Worm (Caenorhabditis elegans) whole organism, young adult: Measurements from ENCODE around the gene C13F10.8.

ENCODE experiments used
- B0336.3 ChIP-seq: fragments of 200-800 bp; sonication (Bioruptor generic); IDR thresholded peaks from 2 replicates; pipeline ENCODE4 v1.3.6; 2022; ENCODE audit warnings: missing genetic modification characterization, missing compliant biosample characterization
- C17E4.6 ChIP-seq: fragments of 200-800 bp; sonication (Bioruptor generic); IDR thresholded peaks from 2 replicates; pipeline ENCODE4 v1.3.6; 2022; ENCODE audit warnings: missing genetic modification reagents, missing genetic modification characterization, missing compliant biosample characterization
- D2030.7 ChIP-seq: fragments of 200-800 bp; sonication (Bioruptor generic); IDR thresholded peaks from 2 replicates; pipeline ENCODE4 v1.3.6; 2022; ENCODE audit warnings: missing genetic modification reagents, missing genetic modification characterization, missing compliant biosample characterization
- F23B12.7 ChIP-seq: sonication (generic microtip); optimal IDR thresholded peaks from 2 replicates; lab custom pipeline; 2017; ENCODE audit warnings: missing genetic modification characterization, mild to moderate bottlenecking, missing compliant biosample characterization, antibody characterized with exemption, moderate library complexity; ENCODE audit not compliant: insufficient read depth
- F49E8.2 ChIP-seq: sonication (generic microtip); optimal IDR thresholded peaks from 3 replicates; lab custom pipeline; 2017; ENCODE audit warnings: missing genetic modification characterization, mild to moderate bottlenecking, missing compliant biosample characterization, antibody characterized with exemption, moderate library complexity; ENCODE audit not compliant: insufficient read depth
- F52B5.7 ChIP-seq: sonication (generic microtip); optimal IDR thresholded peaks from 2 replicates; lab custom pipeline; 2016; ENCODE audit warnings: mild to moderate bottlenecking, missing genetic modification characterization, missing compliant biosample characterization
- F57C9.4 ChIP-seq: sonication (generic microtip); optimal IDR thresholded peaks from 2 replicates; lab custom pipeline; 2017; ENCODE audit warnings: mild to moderate bottlenecking, missing genetic modification characterization, missing compliant biosample characterization
- K12H6.12 ChIP-seq: fragments of 200-800 bp; sonication (Bioruptor generic); optimal IDR thresholded peaks from 2 replicates; lab custom pipeline; 2018; ENCODE audit warnings: mild to moderate bottlenecking, missing genetic modification characterization, missing compliant biosample characterization
- Y53F4B.3 ChIP-seq: fragments of 200-800 bp; sonication (Bioruptor generic); IDR thresholded peaks from 2 replicates; pipeline ENCODE4 v1.3.6; 2022; ENCODE audit warnings: missing genetic modification reagents, missing genetic modification characterization, missing compliant biosample characterization
- Y53G8AR.9 ChIP-seq: fragments of 200-800 bp; sonication (Bioruptor generic); conservative IDR thresholded peaks from 2 replicates; pipeline ENCODE4 v1.3.6; 2022; ENCODE audit warnings: missing genetic modification reagents, missing genetic modification characterization, missing compliant biosample characterization
- aptf-3 ChIP-seq: fragments of 200-800 bp; sonication (Bioruptor generic); IDR thresholded peaks from 2 replicates; pipeline ENCODE4 v1.3.6; 2022; ENCODE audit warnings: missing genetic modification characterization, missing compliant biosample characterization
- attf-3 ChIP-seq: fragments of 200-800 bp; sonication (Bioruptor generic); conservative IDR thresholded peaks from 2 replicates; pipeline ENCODE4 v1.3.6; 2022; ENCODE audit warnings: missing genetic modification reagents, missing genetic modification characterization, missing compliant biosample characterization
- attf-5 ChIP-seq: fragments of 200-800 bp; sonication (Bioruptor generic); optimal IDR thresholded peaks from 2 replicates; lab custom pipeline; 2018; ENCODE audit warnings: mild to moderate bottlenecking, missing genetic modification characterization, missing compliant biosample characterization
- attf-6 ChIP-seq: fragments of 200-800 bp; sonication (Bioruptor generic); IDR thresholded peaks from 2 replicates; pipeline ENCODE4 v1.3.6; 2022; ENCODE audit warnings: missing genetic modification reagents, missing genetic modification characterization, missing compliant biosample characterization
- bed-1 ChIP-seq: fragments of 200-800 bp; sonication (Bioruptor generic); IDR thresholded peaks from 2 replicates; pipeline ENCODE4 v1.3.6; 2022; ENCODE audit warnings: missing genetic modification reagents, missing genetic modification characterization, missing compliant biosample characterization
- ccch-3 ChIP-seq: fragments of 200-800 bp; sonication (Bioruptor generic); optimal IDR thresholded peaks from 2 replicates; lab custom pipeline; 2018; ENCODE audit warnings: mild to moderate bottlenecking, missing genetic modification characterization, missing compliant biosample characterization
- cebp-1 ChIP-seq, 2 experiments: fragments of 200-800 bp in 1 of 2; sonication (Bioruptor generic) in 1 of 2; sonication (generic microtip) in 1 of 2; IDR thresholded peaks in 1 of 2; optimal IDR thresholded peaks in 1 of 2; 2 replicates each; pipeline versions ENCODE4 v1.3.6 to Lab custom; 2017 to 2022; ENCODE audit warnings: missing compliant biosample characterization in 2 of 2, missing genetic modification characterization in 2 of 2, mild to moderate bottlenecking in 1 of 2, missing genetic modification reagents in 1 of 2, moderate library complexity in 1 of 2
- dpl-1 ChIP-seq: fragments of 150-350 bp; optimal IDR thresholded peaks from 2 replicates; lab custom pipeline; 2014; ENCODE audit warnings: missing biosample characterization, missing genetic modification reagents, missing genetic modification characterization
- efl-1 ChIP-seq: fragments of 150-350 bp; optimal IDR thresholded peaks from 2 replicates; lab custom pipeline; 2014; ENCODE audit warnings: missing biosample characterization, missing genetic modification reagents, missing genetic modification characterization
- gei-17 ChIP-seq: fragments of 200-800 bp; sonication (Bioruptor generic); optimal IDR thresholded peaks from 2 replicates; lab custom pipeline; 2018; ENCODE audit warnings: mild to moderate bottlenecking, missing genetic modification characterization, missing compliant biosample characterization
- hmg-20 ChIP-seq: fragments of 200-800 bp; sonication (Bioruptor generic); IDR thresholded peaks from 2 replicates; pipeline ENCODE4 v1.3.6; 2022; ENCODE audit warnings: missing genetic modification reagents, missing genetic modification characterization, missing compliant biosample characterization
- lag-1 ChIP-seq: fragments of 200-800 bp; sonication (Bioruptor generic); IDR thresholded peaks from 2 replicates; pipeline ENCODE4 v1.3.6; 2022; ENCODE audit warnings: missing genetic modification reagents, missing genetic modification characterization, missing compliant biosample characterization
- lin-26 ChIP-seq: fragments of 200-800 bp; sonication (Bioruptor generic); IDR thresholded peaks from 2 replicates; pipeline ENCODE4 v1.3.6; 2022; ENCODE audit warnings: missing genetic modification reagents, missing genetic modification characterization, missing compliant biosample characterization
- lin-35 ChIP-seq, 3 experiments: fragments of 150-350 bp in 2 of 3; sonication (generic microtip) in 1 of 3; optimal IDR thresholded peaks; 2 replicates each; lab custom pipeline; 2014 to 2018; ENCODE audit warnings: missing biosample characterization in 3 of 3, missing genetic modification characterization in 3 of 3, missing genetic modification reagents in 3 of 3
- lin-40 ChIP-seq: sonication (generic microtip); optimal IDR thresholded peaks from 2 replicates; lab custom pipeline; 2016; ENCODE audit warnings: missing genetic modification characterization, mild to moderate bottlenecking, missing compliant biosample characterization, missing genotype, missing genetic modification reagents
- lsl-1 ChIP-seq: fragments of 200-800 bp; sonication (Bioruptor generic); optimal IDR thresholded peaks from 2 replicates; lab custom pipeline; 2018; ENCODE audit warnings: mild to moderate bottlenecking, missing genetic modification characterization, moderate library complexity, missing compliant biosample characterization
- madf-10 ChIP-seq: sonication (generic microtip); optimal IDR thresholded peaks from 2 replicates; lab custom pipeline; 2016; ENCODE audit warnings: mild to moderate bottlenecking, missing genetic modification characterization, missing compliant biosample characterization
- madf-3 ChIP-seq: fragments of 200-800 bp; sonication (Bioruptor generic); IDR thresholded peaks from 2 replicates; pipeline ENCODE4 v1.3.6; 2022; ENCODE audit warnings: missing genetic modification reagents, missing genetic modification characterization, missing compliant biosample characterization
- madf-6 ChIP-seq: fragments of 200-800 bp; sonication (Bioruptor generic); IDR thresholded peaks from 2 replicates; pipeline ENCODE4 v1.3.6; 2022; ENCODE audit warnings: missing genetic modification reagents, missing genetic modification characterization, missing compliant biosample characterization
- nhr-80 ChIP-seq: sonication (generic microtip); optimal IDR thresholded peaks from 2 replicates; lab custom pipeline; 2016; ENCODE audit warnings: missing genetic modification characterization, missing compliant biosample characterization
- rcor-1 ChIP-seq: fragments of 200-800 bp; sonication (Bioruptor generic); IDR thresholded peaks from 2 replicates; pipeline ENCODE4 v1.3.6; 2022; ENCODE audit warnings: missing genetic modification reagents, missing genetic modification characterization, missing compliant biosample characterization
- repo-1 ChIP-seq: sonication (generic microtip); optimal IDR thresholded peaks from 2 replicates; lab custom pipeline; 2017; ENCODE audit warnings: mild to moderate bottlenecking, missing genetic modification characterization, missing compliant biosample characterization
- sea-2 ChIP-seq: fragments of 200-800 bp; sonication (Bioruptor generic); IDR thresholded peaks from 2 replicates; pipeline ENCODE4 v1.3.6; 2022; ENCODE audit warnings: missing genetic modification characterization, missing compliant biosample characterization
- tbx-9 ChIP-seq: sonication (generic microtip); optimal IDR thresholded peaks from 2 replicates; lab custom pipeline; 2016; ENCODE audit warnings: borderline replicate concordance, missing genetic modification characterization, inconsistent platforms, missing compliant biosample characterization
- unc-130 ChIP-seq: sonication (generic microtip); optimal IDR thresholded peaks from 2 replicates; lab custom pipeline; 2016; ENCODE audit warnings: missing genetic modification reagents, missing genetic modification characterization, missing compliant biosample characterization
- unc-62 ChIP-seq: fragments of 150-350 bp; optimal IDR thresholded peaks from 2 replicates; lab custom pipeline; 2014; ENCODE audit warnings: missing biosample characterization, missing genetic modification reagents, missing genetic modification characterization
- zfh-2 ChIP-seq: fragments of 200-800 bp; sonication (Bioruptor generic); conservative IDR thresholded peaks from 2 replicates; pipeline ENCODE4 v1.3.6; 2022; ENCODE audit warnings: missing genetic modification reagents, missing genetic modification characterization, missing compliant biosample characterization
- ztf-18 ChIP-seq: sonication (generic microtip); optimal IDR thresholded peaks from 2 replicates; lab custom pipeline; 2016; ENCODE audit warnings: missing genotype, mild to moderate bottlenecking, missing genetic modification characterization, missing compliant biosample characterization
- ztf-25 ChIP-seq: fragments of 200-800 bp; sonication (Bioruptor generic); IDR thresholded peaks from 2 replicates; pipeline ENCODE4 v1.3.6; 2022; ENCODE audit warnings: missing genetic modification reagents, missing genetic modification characterization, missing compliant biosample characterization
- ztf-26 ChIP-seq: sonication (generic microtip); optimal IDR thresholded peaks from 2 replicates; lab custom pipeline; 2017; ENCODE audit warnings: missing genetic modification characterization, missing compliant biosample characterization
- ztf-3 ChIP-seq: fragments of 200-800 bp; sonication (Bioruptor generic); optimal IDR thresholded peaks from 2 replicates; lab custom pipeline; 2018; ENCODE audit warnings: mild to moderate bottlenecking, missing genetic modification characterization, missing compliant biosample characterization
- ztf-6 ChIP-seq: fragments of 200-800 bp; sonication (Bioruptor generic); IDR thresholded peaks from 2 replicates; pipeline ENCODE4 v1.3.6; 2022; ENCODE audit warnings: missing genetic modification reagents, missing genetic modification characterization, missing compliant biosample characterization

Gene C13F10.8

ce11 chrV:7224353-7224752, 3.5 kb upstream of the C13F10.8 start:
- TF ChIP-seq lin-26 (GFP tag; lab: Robert Waterston, UW) (no peak), dpl-1 (no peak), unc-130 (no peak)

DNA sequence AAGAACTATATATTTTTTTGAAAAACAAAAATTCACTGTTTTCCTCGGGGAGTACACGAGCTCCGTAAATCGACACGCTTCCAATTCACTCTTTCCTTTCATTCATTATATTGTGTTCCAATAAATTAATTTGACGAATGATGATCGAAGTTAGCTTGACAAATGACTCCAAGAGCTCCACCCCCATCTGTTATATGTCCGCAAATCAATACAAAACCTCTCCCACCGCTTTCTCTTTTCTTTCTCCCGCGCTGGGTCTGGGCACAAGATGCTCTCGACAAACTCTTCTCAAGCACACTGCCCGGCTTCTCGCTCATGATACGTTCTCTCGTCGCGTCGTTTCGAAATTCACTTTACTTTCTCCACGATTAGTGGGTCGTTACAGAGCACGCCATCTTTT, 3.1 kb upstream of the C13F10.8 start, which contains the start of gene C13F10.1:
C13F10.1 (plus strand) TSS at position 138 of the 400 bp plus-strand sequence.
- 0 out of 2 replicates have a peak, but pooled peaks have one; percentile 15 for TF ChIP-seq zfh-2 (GFP tag; lab: Robert Waterston, UW)
- TF ChIP-seq rcor-1 (GFP tag; lab: Robert Waterston, UW) = 0 out of 2 replicates have a peak, but pooled peaks have one; percentile 17
- no peak for TF ChIP-seq cebp-1 (GFP tag; IDR thresholded peaks at IDR 0.05; lab: Robert Waterston, UW)
- peak; percentile 39 for TF ChIP-seq cebp-1 (tag; optimal IDR thresholded peaks at IDR 0.05; lab: Kevin White, UChicago)
- no peak for TF ChIP-seq madf-3 (GFP tag; lab: Robert Waterston, UW)

DNA sequence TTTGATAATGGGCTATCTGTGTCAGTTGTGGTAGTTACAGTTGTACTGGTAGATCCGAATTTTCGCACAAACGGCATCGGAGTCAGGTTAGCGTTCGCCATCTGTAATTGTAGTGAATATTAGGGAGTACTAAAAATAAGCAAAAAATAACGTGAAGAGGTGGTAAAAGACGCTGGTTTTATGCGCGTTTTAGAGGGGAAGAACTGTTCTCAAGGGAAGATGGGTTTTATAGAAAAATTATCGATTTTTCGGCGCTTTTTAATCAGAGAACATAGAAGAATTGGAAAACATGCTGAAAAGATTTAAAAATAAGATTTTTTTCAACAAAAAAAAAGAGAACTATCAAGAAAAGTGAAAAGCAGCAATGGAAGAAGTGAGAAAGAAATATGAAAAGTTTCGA, 2.3 kb upstream of the C13F10.8 start, which contains the start of gene C13F10.7:
C13F10.7 (minus strand) TSS at position 101 of the 400 bp plus-strand sequence.
- TF ChIP-seq Y53F4B.3 (GFP tag; lab: Robert Waterston, UW) (no peak), lin-26 (GFP tag; lab: Robert Waterston, UW) (no peak), F52B5.7 (tag; lab: Kevin White, UChicago) (no peak), F57C9.4 (tag; lab: Kevin White, UChicago) (no peak), Y53G8AR.9 (no peak), attf-3 (GFP tag; lab: Robert Waterston, UW) (no peak), madf-10 (no peak), lin-35 (GFP tag; optimal IDR thresholded peaks at IDR 0.05; lab: Kevin White, UChicago) (no peak), bed-1 (GFP tag; lab: Robert Waterston, UW) (no peak), ztf-18 (tag; lab: Kevin White, UChicago) (no peak), lsl-1 (GFP tag; lab: Kevin White, UChicago) (no peak), D2030.7 (GFP tag; lab: Robert Waterston, UW) (no peak)

DNA sequence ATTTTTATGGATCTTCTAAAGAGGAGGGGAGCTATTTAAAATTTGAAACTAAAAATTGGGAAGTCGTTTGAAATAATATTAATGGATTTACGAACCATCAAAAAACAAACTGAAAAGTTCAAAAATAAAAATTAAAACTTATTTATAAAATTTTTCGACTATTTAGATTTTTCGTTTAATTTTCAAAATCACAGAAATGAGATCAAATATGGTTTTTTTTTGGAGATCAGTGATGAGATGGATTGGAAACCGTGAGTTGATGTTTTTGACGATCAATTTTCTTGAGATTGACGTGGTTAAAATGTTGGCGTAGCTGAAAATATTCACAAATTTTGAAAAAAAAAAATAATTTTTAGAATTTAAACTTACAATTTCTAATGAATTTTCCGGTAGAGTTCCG, 1.8 kb downstream of the C13F10.8 start, which contains the start of gene C13F10.5:
C13F10.5 (minus strand) TSS at position 101 of the 400 bp plus-strand sequence.
- TF ChIP-seq F23B12.7 (tag; lab: Kevin White, UChicago) (no peak), aptf-3 (no peak), C17E4.6 (GFP tag; lab: Robert Waterston, UW) (no peak), B0336.3 (GFP tag; lab: Robert Waterston, UW) (no peak), madf-10 (no peak), sea-2 (GFP tag; lab: Robert Waterston, UW) (no peak), unc-62 (no peak), hmg-20 (GFP tag; lab: Robert Waterston, UW) (no peak), F49E8.2 (tag; lab: Kevin White, UChicago) (no peak), ztf-18 (tag; lab: Kevin White, UChicago) (no peak), attf-5 (GFP tag; lab: Kevin White, UChicago) (no peak), efl-1 (GFP tag; lab: Kevin White, UChicago) (no peak)

ce11 chrV:7216016-7216415, 4.8 kb downstream of the C13F10.8 start:
- TF ChIP-seq nhr-80 (tag; lab: Kevin White, UChicago) (no peak), gei-17 (GFP tag; lab: Kevin White, UChicago) (no peak), repo-1 (tag; lab: Kevin White, UChicago) (no peak), ztf-6 (no peak), ztf-25 (GFP tag; lab: Robert Waterston, UW) (no peak), ztf-3 (no peak), K12H6.12 (tag; lab: Kevin White, UChicago) (no peak), madf-6 (no peak), Y53F4B.3 (GFP tag; lab: Robert Waterston, UW) (no peak), zfh-2 (GFP tag; lab: Robert Waterston, UW) (peak; percentile 71), lin-40 (no peak), ccch-3 (no peak), lag-1 (no peak), tbx-9 (no peak), unc-62 (no peak), attf-6 (GFP tag; lab: Robert Waterston, UW) (no peak), ztf-26 (no peak)
